Worm (Caenorhabditis elegans): ENCODE results near the gene mdmh-35.

The mdmh-35 gene

DNA sequence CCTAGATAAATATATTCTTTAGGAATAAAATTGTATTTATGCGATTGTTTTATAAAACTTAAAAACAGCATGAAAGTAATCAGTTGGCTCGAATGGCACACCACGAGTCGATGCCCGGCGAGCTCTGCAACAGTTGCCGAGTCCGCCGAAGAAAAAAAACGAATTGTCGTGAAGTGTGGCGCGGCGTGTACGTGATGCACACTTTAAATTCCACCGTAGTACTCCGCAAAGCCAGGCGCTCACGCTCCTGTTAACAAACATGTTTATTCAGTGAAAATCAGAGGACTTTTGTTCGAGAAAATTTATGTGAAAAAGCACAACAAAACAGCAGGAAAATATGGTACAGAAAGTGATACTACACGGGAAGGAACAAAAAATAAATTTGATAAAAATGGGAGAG lies 15.1 kb upstream of the mdmh-35 start:
- peak; percentile 0 to 86 for TF ChIP-seq daf-16 (GFP tag; optimal IDR thresholded peaks at IDR 0.05)
- peak; percentile 51 for TF ChIP-seq daf-16 (tag; optimal IDR thresholded peaks at IDR 0.05)
- no peak for TF ChIP-seq mdl-1 (tag; optimal IDR thresholded peaks at IDR 0.05)
- no peak for TF ChIP-seq spr-1 (tag; optimal IDR thresholded peaks at IDR 0.05)
- peak; percentile 46 for TF ChIP-seq mep-1 (tag; optimal IDR thresholded peaks at IDR 0.05)
- no peak for TF ChIP-seq pqm-1 (tag; optimal IDR thresholded peaks at IDR 0.05)
- TF ChIP-seq mes-2 (tag; optimal IDR thresholded peaks at IDR 0.05; ENCODE audit: poor library complexity, severe bottlenecking) = peak; percentile 54
- TF ChIP-seq zfp-3 (GFP tag; conservative IDR thresholded peaks at IDR 0.05) = no peak
- peak; percentile 22 for TF ChIP-seq hlh-11 (tag; optimal IDR thresholded peaks at IDR 0.05)
- TF ChIP-seq T20F7.1 (GFP tag; optimal IDR thresholded peaks at IDR 0.05) = peak; percentile 78
- peak; percentile 71 for TF ChIP-seq hlh-30 (tag; optimal IDR thresholded peaks at IDR 0.05; ENCODE audit: insufficient read depth)
- TF ChIP-seq F49E8.2 (tag; optimal IDR thresholded peaks at IDR 0.05; ENCODE audit: borderline replicate concordance) = no peak
- no peak for TF ChIP-seq ceh-20 (GFP tag; IDR thresholded peaks at IDR 0.05)
- TF ChIP-seq lin-13 (GFP tag; optimal IDR thresholded peaks at IDR 0.05) = peak; percentile 20
- TF ChIP-seq tag-97 (GFP tag; IDR thresholded peaks at IDR 0.05) = no peak
- TF ChIP-seq nhr-77 (tag; optimal IDR thresholded peaks at IDR 0.05) = no peak
- TF ChIP-seq F26F4.8 (GFP tag; conservative IDR thresholded peaks at IDR 0.05) = no peak
- peak; percentile 76 to 98 for TF ChIP-seq lsy-2 (tag; optimal IDR thresholded peaks at IDR 0.05)
- TF ChIP-seq Y105C5A.15 (GFP tag; IDR thresholded peaks at IDR 0.05) = no peak
- TF ChIP-seq F10B5.3 (tag; optimal IDR thresholded peaks at IDR 0.05) = no peak
- TF ChIP-seq ceh-62 (tag; optimal IDR thresholded peaks at IDR 0.05) = no peak
- TF ChIP-seq lin-38 (GFP tag; IDR thresholded peaks at IDR 0.05) = 0 out of 2 replicates have a peak, but pooled peaks have one; percentile 40
- TF ChIP-seq ztf-11 (tag; optimal IDR thresholded peaks at IDR 0.05) = no peak
- no peak for TF ChIP-seq attf-4 (tag; optimal IDR thresholded peaks at IDR 0.05)
- TF ChIP-seq F44E2.7 (GFP tag; IDR thresholded peaks at IDR 0.05) = no peak
- TF ChIP-seq egl-43 (GFP tag; IDR thresholded peaks at IDR 0.05) = no peak
- TF ChIP-seq hif-1 (tag; optimal IDR thresholded peaks at IDR 0.05) = peak in 1 of 2 experiments; percentile 37
- peak; percentile 1 for TF ChIP-seq nhr-11 (tag; optimal IDR thresholded peaks at IDR 0.05)
- peak; percentile 84 for TF ChIP-seq aha-1 (tag)
- TF ChIP-seq nhr-42 (GFP tag; IDR thresholded peaks at IDR 0.05) = no peak
- no peak for TF ChIP-seq fkh-10 (GFP tag; optimal IDR thresholded peaks at IDR 0.05)
- TF ChIP-seq dpl-1 (GFP tag; optimal IDR thresholded peaks at IDR 0.05) = peak; percentile 43
- peak; percentile 27; the same call in 1 of the 2 replicates for TF ChIP-seq dmd-6 (GFP tag; IDR thresholded peaks at IDR 0.05)
- TF ChIP-seq rbr-2 (tag; optimal IDR thresholded peaks at IDR 0.05) = peak; percentile 25
- TF ChIP-seq madf-5 (GFP tag; IDR thresholded peaks at IDR 0.05) = no peak
- TF ChIP-seq nhr-28 (tag; optimal IDR thresholded peaks at IDR 0.05) = peak; percentile 21
- no peak for TF ChIP-seq mdt-29 (GFP tag; IDR thresholded peaks at IDR 0.05)
- peak; percentile 32 for TF ChIP-seq ama-1 (optimal IDR thresholded peaks at IDR 0.05)
- no peak for TF ChIP-seq ces-1 (GFP tag; optimal IDR thresholded peaks at IDR 0.05)
- TF ChIP-seq nhr-6 (tag; optimal IDR thresholded peaks at IDR 0.05) = peak; percentile 35
- peak; percentile 6 for TF ChIP-seq dve-1 (tag; optimal IDR thresholded peaks at IDR 0.05; ENCODE audit: insufficient read depth)
- TF ChIP-seq hmg-1.1 (GFP tag; IDR thresholded peaks at IDR 0.05) = peak; percentile 57; the same call in 1 of the 2 replicates
- TF ChIP-seq egl-27 (tag; optimal IDR thresholded peaks at IDR 0.05) = no peak
- no peak for TF ChIP-seq daf-8 (GFP tag; IDR thresholded peaks at IDR 0.05)
- no peak for TF ChIP-seq dmd-9 (GFP tag; IDR thresholded peaks at IDR 0.05)
- no peak for TF ChIP-seq vab-7 (GFP tag; IDR thresholded peaks at IDR 0.05)

Measured in whole organism, L4 larva.